Worm (Caenorhabditis elegans): ENCODE measurements around the gene isp-1.

Gene isp-1

ce11 chrIV:8182566-8182965 is 46.7 kb upstream of the isp-1 start:
- no peak for TF ChIP-seq egl-27 (tag; optimal IDR thresholded peaks at IDR 0.05)
- no peak for TF ChIP-seq skn-1 (tag; optimal IDR thresholded peaks at IDR 0.05)
- no peak for TF ChIP-seq nfya-1 (tag; optimal IDR thresholded peaks at IDR 0.05; ENCODE audit: insufficient read depth)
- TF ChIP-seq ceh-28 (tag; optimal IDR thresholded peaks at IDR 0.05): no peak
- no peak for TF ChIP-seq nhr-77 (tag; optimal IDR thresholded peaks at IDR 0.05)
- TF ChIP-seq lin-15B (tag; optimal IDR thresholded peaks at IDR 0.05): no peak
- TF ChIP-seq lin-39 (tag; optimal IDR thresholded peaks at IDR 0.05): peak; percentile 26
- peak; percentile 15 for TF ChIP-seq lsy-12 (tag; optimal IDR thresholded peaks at IDR 0.05)

ce11 chrIV:8181404-8181803 is 45.5 kb upstream of the isp-1 start:
- TF ChIP-seq ceh-82 (tag; optimal IDR thresholded peaks at IDR 0.05): no peak
- no peak for TF ChIP-seq nhr-43 (tag; optimal IDR thresholded peaks at IDR 0.05; ENCODE audit: poor library complexity, severe bottlenecking)
- TF ChIP-seq elt-1 (tag; optimal IDR thresholded peaks at IDR 0.05): no peak
- TF ChIP-seq nhr-23 (tag; optimal IDR thresholded peaks at IDR 0.05): no peak
- TF ChIP-seq fkh-10 (GFP tag; optimal IDR thresholded peaks at IDR 0.05): peak; percentile 80
- no peak for TF ChIP-seq pqm-1 (tag; optimal IDR thresholded peaks at IDR 0.05)
- no peak for TF ChIP-seq ztf-11 (tag; optimal IDR thresholded peaks at IDR 0.05)
- no peak for TF ChIP-seq lin-15B (tag; optimal IDR thresholded peaks at IDR 0.05)
- no peak for TF ChIP-seq unc-39 (tag; optimal IDR thresholded peaks at IDR 0.05)
- peak; percentile 27 for TF ChIP-seq nfya-1 (tag; optimal IDR thresholded peaks at IDR 0.05; ENCODE audit: insufficient read depth)

ce11 chrIV:8175686-8176532 is 40.1 kb upstream of the isp-1 start, which contains the start of gene pct-1:
Gene pct-1 (plus strand): TSS chrIV:8176482.
- peak; percentile 82 for TF ChIP-seq elt-1 (tag; optimal IDR thresholded peaks at IDR 0.05)
- TF ChIP-seq ceh-28 (tag; optimal IDR thresholded peaks at IDR 0.05): no peak
- no peak for TF ChIP-seq fos-1 (tag; optimal IDR thresholded peaks at IDR 0.05)
- no peak for TF ChIP-seq fkh-2 (tag; optimal IDR thresholded peaks at IDR 0.05)
- TF ChIP-seq ZK546.5 (tag; optimal IDR thresholded peaks at IDR 0.05): no peak
- no peak for TF ChIP-seq zag-1 (tag; optimal IDR thresholded peaks at IDR 0.05)

ce11 chrIV:8174792-8175191 is 38.9 kb upstream of the isp-1 start:
- TF ChIP-seq nhr-11 (tag; optimal IDR thresholded peaks at IDR 0.05): no peak
- TF ChIP-seq pha-4 (tag; optimal IDR thresholded peaks at IDR 0.05): no peak
- peak; percentile 41 for TF ChIP-seq pqm-1 (tag; optimal IDR thresholded peaks at IDR 0.05)
- peak; percentile 80 for TF ChIP-seq elt-2 (tag; optimal IDR thresholded peaks at IDR 0.05)
- TF ChIP-seq nhr-12 (tag; optimal IDR thresholded peaks at IDR 0.05): no peak
- TF ChIP-seq zag-1 (tag; optimal IDR thresholded peaks at IDR 0.05): no peak
- TF ChIP-seq ceh-82 (tag; optimal IDR thresholded peaks at IDR 0.05): no peak
- TF ChIP-seq lsy-12 (tag; optimal IDR thresholded peaks at IDR 0.05): no peak

ce11 chrIV:8173610-8174009 is 37.8 kb upstream of the isp-1 start:
- TF ChIP-seq pha-4 (tag; optimal IDR thresholded peaks at IDR 0.05) (no peak), ceh-9 (tag; optimal IDR thresholded peaks at IDR 0.05) (no peak), elt-3 (tag; optimal IDR thresholded peaks at IDR 0.05) (no peak)

- peak; percentile 21 for TF ChIP-seq nhr-25 (tag; optimal IDR thresholded peaks at IDR 0.05)
- TF ChIP-seq egl-27 (tag; optimal IDR thresholded peaks at IDR 0.05): no peak
These were observed 35.5 kb upstream of the isp-1 start for ce11 chrIV:8171376-8171775.

- no peak for TF ChIP-seq nhr-77 (tag; optimal IDR thresholded peaks at IDR 0.05)
- TF ChIP-seq nhr-25 (tag; optimal IDR thresholded peaks at IDR 0.05): peak; percentile 79
- no peak for TF ChIP-seq ztf-11 (tag; optimal IDR thresholded peaks at IDR 0.05)
- TF ChIP-seq pha-4 (tag; optimal IDR thresholded peaks at IDR 0.05): peak; percentile 89
- peak; percentile 90 for TF ChIP-seq nhr-23 (tag; optimal IDR thresholded peaks at IDR 0.05)
- TF ChIP-seq ceh-28 (tag; optimal IDR thresholded peaks at IDR 0.05): peak; percentile 62
These were observed 34.4 kb upstream of the isp-1 start for ce11 chrIV:8170264-8170663.

All from whole organism, L3 larva.